Fruit fly (Drosophila melanogaster) whole organism, embryonic: Measurements from ENCODE around the gene CG6709.
A peak's percentile ranks its signal among the peaks of the same experiment; 100 is the strongest.

Source experiments
- Blimp-1 ChIP-seq: fragments of 200-800 bp; sonication (Bioruptor generic); optimal IDR thresholded peaks from 3 replicates; lab custom pipeline; 2018; ENCODE audit warnings: missing biosample characterization, missing genetic modification characterization, mild to moderate bottlenecking, moderate library complexity, missing genetic modification reagents
- CG10979 ChIP-seq: fragments of 200-800 bp; sonication (Bioruptor generic); optimal IDR thresholded peaks from 2 replicates; lab custom pipeline; 2018; ENCODE audit warnings: missing biosample characterization, mild to moderate bottlenecking, missing genetic modification characterization, moderate library complexity
- CG11085 ChIP-seq: fragments of 200-800 bp; sonication (Bioruptor generic); IDR thresholded peaks from 2 replicates; pipeline ENCODE4 v1.3.6; 2022; ENCODE audit warnings: missing biosample characterization, missing genetic modification characterization
- CG16779 ChIP-seq: fragments of 200-800 bp; sonication (Bioruptor generic); IDR thresholded peaks from 2 replicates; pipeline ENCODE4 v1.3.6; 2022; ENCODE audit warnings: missing biosample characterization, missing genetic modification characterization
- CG16863 ChIP-seq: fragments of 200-800 bp; sonication (Bioruptor generic); optimal IDR thresholded peaks from 3 replicates; lab custom pipeline; 2016; ENCODE audit warnings: missing biosample characterization, missing genetic modification characterization
- CG17385 ChIP-seq: fragments of 200-800 bp; sonication (Bioruptor generic); optimal IDR thresholded peaks from 3 replicates; lab custom pipeline; 2018; ENCODE audit warnings: missing biosample characterization, mild to moderate bottlenecking, missing genetic modification characterization
- CG2116 ChIP-seq: fragments of 200-800 bp; sonication (Bioruptor generic); optimal IDR thresholded peaks from 3 replicates; lab custom pipeline; 2018; ENCODE audit warnings: missing biosample characterization, mild to moderate bottlenecking, missing genetic modification characterization
- CG2712 ChIP-seq: fragments of 200-800 bp; optimal IDR thresholded peaks from 3 replicates; lab custom pipeline; 2019; ENCODE audit warnings: missing biosample characterization, mild to moderate bottlenecking, missing genetic modification characterization, moderate library complexity
- CG33557 ChIP-seq: fragments of 200-800 bp; sonication (Bioruptor generic); optimal IDR thresholded peaks from 2 replicates; lab custom pipeline; 2019; ENCODE audit warnings: missing biosample characterization, mild to moderate bottlenecking, missing genetic modification characterization, moderate library complexity
- CG34422 ChIP-seq: fragments of 200-800 bp; sonication (Bioruptor generic); IDR thresholded peaks from 3 replicates; pipeline ENCODE4 v1.3.6; 2022; ENCODE audit warnings: missing biosample characterization, missing genetic modification characterization
- CG7786 ChIP-seq: fragments of 200-800 bp; sonication (Bioruptor generic); optimal IDR thresholded peaks from 2 replicates; lab custom pipeline; 2016; ENCODE audit warnings: missing biosample characterization, missing genetic modification characterization
- CG8478 ChIP-seq: fragments of >200 bp; optimal IDR thresholded peaks from 2 replicates; lab custom pipeline; 2018
- CHES-1-like ChIP-seq: fragments of 200-800 bp; sonication (Bioruptor generic); optimal IDR thresholded peaks from 2 replicates; lab custom pipeline; 2016; ENCODE audit warnings: missing biosample characterization, missing genetic modification characterization
- CTCF ChIP-seq: fragments of 200-800 bp; sonication (Bioruptor generic); optimal IDR thresholded peaks from 2 replicates; lab custom pipeline; 2017; ENCODE audit warnings: missing biosample characterization, mild to moderate bottlenecking, missing genetic modification characterization, moderate library complexity
- Doc3 ChIP-seq: fragments of 200-800 bp; sonication (Bioruptor generic); IDR thresholded peaks from 3 replicates; pipeline ENCODE4 v1.3.6; 2022; ENCODE audit warnings: missing biosample characterization, missing genetic modification characterization; ENCODE audit not compliant: partially characterized antibody
- Dp ChIP-seq: fragments of 200-800 bp; sonication (Bioruptor generic); optimal IDR thresholded peaks from 2 replicates; lab custom pipeline; 2018; ENCODE audit warnings: missing biosample characterization, mild to moderate bottlenecking, missing genetic modification characterization, moderate library complexity
- Dref ChIP-seq: fragments of 200-800 bp; sonication (Bioruptor generic); IDR thresholded peaks from 2 replicates; pipeline ENCODE4 v1.3.6; 2022; ENCODE audit warnings: missing biosample characterization, missing genetic modification characterization
- Elba2 ChIP-seq: fragments of 200-800 bp; sonication (Bioruptor generic); optimal IDR thresholded peaks from 3 replicates; lab custom pipeline; 2016; ENCODE audit warnings: missing biosample characterization, missing genetic modification characterization
- Gug ChIP-seq: fragments of 200-800 bp; sonication (Bioruptor generic); IDR thresholded peaks from 4 replicates; pipeline ENCODE4 v1.3.6; 2022; ENCODE audit warnings: missing biosample characterization, missing genetic modification characterization
- Hr78 ChIP-seq, 2 experiments: fragments of 200-800 bp in 1 of 2; fragments of >200 bp in 1 of 2; sonication (Bioruptor generic) in 1 of 2; optimal IDR thresholded peaks; 2 replicates each; lab custom pipeline; 2017 to 2019; ENCODE audit warnings: missing biosample characterization in 2 of 2, missing genetic modification characterization in 2 of 2, mild to moderate bottlenecking in 1 of 2, moderate library complexity in 1 of 2
- Mes4 ChIP-seq: fragments of 200-800 bp; sonication (Bioruptor generic); optimal IDR thresholded peaks from 2 replicates; lab custom pipeline; 2016; ENCODE audit warnings: missing biosample characterization, missing genetic modification characterization
- Opbp ChIP-seq: fragments of 200-800 bp; sonication (Bioruptor generic); IDR thresholded peaks from 3 replicates; pipeline ENCODE4 v1.3.6; 2022; ENCODE audit warnings: missing biosample characterization, missing genetic modification characterization; ENCODE audit not compliant: partially characterized antibody
- Pdp1 ChIP-seq, 2 experiments: fragments of 200-800 bp; sonication (Bioruptor generic); optimal IDR thresholded peaks; 3 replicates each; lab custom pipeline; 2016; ENCODE audit warnings: missing biosample characterization in 2 of 2, missing genetic modification characterization in 2 of 2, mild to moderate bottlenecking in 1 of 2, moderate library complexity in 1 of 2
- Poxn ChIP-seq: fragments of 200-800 bp; sonication (Bioruptor generic); IDR thresholded peaks from 2 replicates; pipeline ENCODE4 v1.3.6; 2022; ENCODE audit warnings: missing biosample characterization, missing genetic modification characterization
- Rfx ChIP-seq: fragments of 200-800 bp; sonication (Bioruptor generic); IDR thresholded peaks from 2 replicates; pipeline ENCODE4 v1.3.6; 2022; ENCODE audit warnings: missing biosample characterization, missing genetic modification characterization
- Sox102F ChIP-seq: fragments of 200-800 bp; sonication (Bioruptor generic); optimal IDR thresholded peaks from 2 replicates; lab custom pipeline; 2018; ENCODE audit warnings: missing biosample characterization, mild to moderate bottlenecking, missing genetic modification characterization, moderate library complexity
- Xbp1 ChIP-seq: fragments of 200-800 bp; sonication (Bioruptor generic); optimal IDR thresholded peaks from 3 replicates; lab custom pipeline; 2016; ENCODE audit warnings: missing biosample characterization, mild to moderate bottlenecking, missing genetic modification characterization
- Xrp1 ChIP-seq: fragments of 200-800 bp; sonication (Bioruptor generic); IDR thresholded peaks from 2 replicates; pipeline ENCODE4 v1.3.6; 2022; ENCODE audit warnings: missing biosample characterization, missing genetic modification characterization
- aop ChIP-seq: fragments of 200-800 bp; sonication (Bioruptor generic); IDR thresholded peaks from 2 replicates; pipeline ENCODE4 v1.3.6; 2022; ENCODE audit warnings: missing biosample characterization, missing genetic modification characterization
- bsh ChIP-seq, 2 experiments: fragments of 200-800 bp; sonication (Bioruptor generic); optimal IDR thresholded peaks; 2 replicates each; lab custom pipeline; 2017 to 2018; ENCODE audit warnings: mild to moderate bottlenecking in 2 of 2, missing biosample characterization in 2 of 2, missing genetic modification characterization in 2 of 2, moderate library complexity in 1 of 2
- corto ChIP-seq: fragments of 200-800 bp; sonication (Bioruptor generic); optimal IDR thresholded peaks from 2 replicates; lab custom pipeline; 2016; ENCODE audit warnings: missing biosample characterization, mild to moderate bottlenecking, missing genetic modification characterization, moderate library complexity
- cwo ChIP-seq: fragments of 200-800 bp; sonication (Bioruptor generic); optimal IDR thresholded peaks from 3 replicates; lab custom pipeline; 2017; ENCODE audit warnings: missing biosample characterization, missing genetic modification characterization, mild to moderate bottlenecking, moderate library complexity, missing genetic modification reagents
- dysf ChIP-seq: fragments of 200-800 bp; sonication (Bioruptor generic); IDR thresholded peaks from 3 replicates; pipeline ENCODE4 v1.3.6; 2022; ENCODE audit warnings: missing biosample characterization, missing genetic modification characterization
- eve ChIP-seq, 2 experiments: fragments of >200 bp; optimal IDR thresholded peaks; 2 replicates each; lab custom pipeline; 2017; ENCODE audit warnings: missing biosample characterization in 2 of 2, missing genetic modification characterization in 2 of 2
- fd102C ChIP-seq: fragments of 200-800 bp; sonication (Bioruptor generic); optimal IDR thresholded peaks from 2 replicates; lab custom pipeline; 2018; ENCODE audit warnings: missing biosample characterization, mild to moderate bottlenecking, missing genetic modification characterization, moderate library complexity
- kni ChIP-seq: fragments of 200-800 bp; sonication (Bioruptor generic); optimal IDR thresholded peaks from 3 replicates; lab custom pipeline; 2017; ENCODE audit warnings: mild to moderate bottlenecking, missing biosample characterization, missing genetic modification reagents, missing genetic modification characterization
- knrl ChIP-seq: fragments of 200-800 bp; sonication (Bioruptor generic); IDR thresholded peaks from 3 replicates; pipeline ENCODE4 v1.3.6; 2022; ENCODE audit warnings: missing biosample characterization, missing genetic modification characterization; ENCODE audit not compliant: partially characterized antibody
- lab ChIP-seq: fragments of 200-800 bp; sonication (Bioruptor generic); optimal IDR thresholded peaks from 3 replicates; lab custom pipeline; 2017; ENCODE audit warnings: missing biosample characterization, missing genetic modification characterization, mild to moderate bottlenecking, moderate library complexity, missing genetic modification reagents
- lmd ChIP-seq: fragments of 200-800 bp; sonication (Bioruptor generic); IDR thresholded peaks from 2 replicates; pipeline ENCODE4 v1.3.6; 2022; ENCODE audit warnings: missing biosample characterization, missing genetic modification characterization
- luna ChIP-seq: fragments of 200-800 bp; sonication (Bioruptor generic); optimal IDR thresholded peaks from 2 replicates; lab custom pipeline; 2016; ENCODE audit warnings: missing biosample characterization, missing genetic modification characterization
- nmo ChIP-seq: fragments of 200-800 bp; sonication (Bioruptor generic); optimal IDR thresholded peaks from 2 replicates; lab custom pipeline; 2018; ENCODE audit warnings: missing biosample characterization, mild to moderate bottlenecking, missing genetic modification characterization, moderate library complexity
- psq ChIP-seq: fragments of 200-800 bp; sonication (Bioruptor generic); optimal IDR thresholded peaks from 2 replicates; lab custom pipeline; 2017; ENCODE audit warnings: missing biosample characterization, missing genetic modification characterization
- rib ChIP-seq: fragments of 200-800 bp; sonication (Bioruptor generic); IDR thresholded peaks from 2 replicates; pipeline ENCODE4 v1.3.6; 2022; ENCODE audit warnings: missing biosample characterization, missing genetic modification characterization
- sc ChIP-seq, 3 experiments: fragments of >200 bp in 2 of 3; fragments of 200-800 bp in 1 of 3; sonication (Bioruptor generic) in 1 of 3; optimal IDR thresholded peaks; 2 replicates in 2 of 3; 3 replicates in 1 of 3; lab custom pipeline; 2017; ENCODE audit warnings: mild to moderate bottlenecking in 1 of 3, missing biosample characterization in 1 of 3, missing genetic modification characterization in 1 of 3, missing genetic modification reagents in 1 of 3
- schlank ChIP-seq: fragments of 200-800 bp; sonication (Bioruptor generic); optimal IDR thresholded peaks from 2 replicates; lab custom pipeline; 2018; ENCODE audit warnings: missing biosample characterization, mild to moderate bottlenecking, missing genetic modification characterization
- sens ChIP-seq: fragments of 200-800 bp; sonication (Bioruptor generic); peaks from one replicate; lab custom pipeline; 2016; ENCODE audit warnings: missing biosample characterization, missing genetic modification characterization
- sisA ChIP-seq: fragments of 200-800 bp; sonication (Bioruptor generic); IDR thresholded peaks from 2 replicates; pipeline ENCODE4 v1.3.6; 2022; ENCODE audit warnings: missing biosample characterization, missing genetic modification characterization
- tll ChIP-seq, 2 experiments: fragments of 200-800 bp in 1 of 2; fragments of >200 bp in 1 of 2; sonication (Bioruptor generic) in 1 of 2; optimal IDR thresholded peaks; 2 replicates each; lab custom pipeline; 2017 to 2019; ENCODE audit warnings: missing biosample characterization in 2 of 2, missing genetic modification characterization in 2 of 2, mild to moderate bottlenecking in 1 of 2, moderate library complexity in 1 of 2
- tup ChIP-seq: fragments of 200-800 bp; sonication (Bioruptor generic); optimal IDR thresholded peaks from 2 replicates; lab custom pipeline; 2016; ENCODE audit warnings: missing biosample characterization, mild to moderate bottlenecking, missing genetic modification characterization, moderate library complexity

Gene CG6709

dm6 chr3L:9897164-9897783 is 2.7 kb upstream of the CG6709 start (continued):
- no peak for TF ChIP-seq Rfx (GFP tag; lab: Robert Waterston, UW)
- no peak for TF ChIP-seq CG16779 (GFP tag; lab: Robert Waterston, UW)
- peak; percentile 3 for TF ChIP-seq cwo (GFP tag; lab: Kevin White, UChicago)
- no peak for TF ChIP-seq tup (GFP tag; lab: Kevin White, UChicago)
- no peak for TF ChIP-seq corto
- no peak for TF ChIP-seq CG2116 (GFP tag; lab: Kevin White, UChicago)
- TF ChIP-seq Sox102F (GFP tag; lab: Kevin White, UChicago) = peak; percentile 27
- 0 out of 3 replicates have a peak, but pooled peaks have one; percentile 7 for TF ChIP-seq dysf
- no peak for TF ChIP-seq CG7786 (GFP tag; lab: Kevin White, UChicago)
- no peak for TF ChIP-seq lmd (GFP tag; lab: Robert Waterston, UW)
- TF ChIP-seq sc (optimal IDR thresholded peaks at IDR 0.05; lab: Kevin White, UChicago) = no peak
- no peak for TF ChIP-seq sc (GFP tag; optimal IDR thresholded peaks at IDR 0.05; lab: Kevin White, UChicago)
- TF ChIP-seq CHES-1-like (GFP tag; lab: Kevin White, UChicago) = no peak
- no peak for TF ChIP-seq nmo (GFP tag; lab: Kevin White, UChicago)
- TF ChIP-seq aop (GFP tag; lab: Robert Waterston, UW) = no peak
- no peak for TF ChIP-seq fd102C (GFP tag; lab: Kevin White, UChicago)
- TF ChIP-seq Xbp1 (GFP tag; lab: Kevin White, UChicago) = peak; percentile 39
- TF ChIP-seq CG16863 = no peak
- TF ChIP-seq Doc3 (GFP tag; lab: Robert Waterston, UW) = no peak
- TF ChIP-seq bsh (GFP tag; optimal IDR thresholded peaks at IDR 0.05; lab: Kevin White, UChicago) = peak in 1 of 2 experiments; percentile 9
- TF ChIP-seq sisA = peak; percentile 23; the same call in 1 of the 2 replicates
- TF ChIP-seq tll (GFP tag; optimal IDR thresholded peaks at IDR 0.05; lab: Kevin White, UChicago) = no peak
- TF ChIP-seq kni = no peak
- TF ChIP-seq knrl (GFP tag; lab: Robert Waterston, UW) = no peak
- no peak for TF ChIP-seq Hr78 (GFP tag; optimal IDR thresholded peaks at IDR 0.05; lab: Kevin White, UChicago)
- TF ChIP-seq Pdp1 (GFP tag; optimal IDR thresholded peaks at IDR 0.05; lab: Kevin White, UChicago) = peak in 1 of 2 experiments; percentile 2
- TF ChIP-seq Poxn = no peak
- no peak for TF ChIP-seq Opbp
- TF ChIP-seq psq (GFP tag; lab: Kevin White, UChicago) = no peak
- TF ChIP-seq CG2712 (tag; lab: Kevin White, UChicago) = peak; percentile 4
- no peak for TF ChIP-seq eve (GFP tag; optimal IDR thresholded peaks at IDR 0.05; lab: Kevin White, UChicago)
- no peak for TF ChIP-seq CG8478 (lab: Kevin White, UChicago)
- TF ChIP-seq CG11085 (GFP tag; lab: Robert Waterston, UW) = no peak
- 0 out of 2 replicates have a peak, but pooled peaks have one; percentile 29 for TF ChIP-seq Xrp1 (GFP tag; lab: Robert Waterston, UW)
- peak; percentile 68 for TF ChIP-seq sens (GFP tag; lab: Kevin White, UChicago)
- peak; percentile 1 for TF ChIP-seq Mes4
- TF ChIP-seq Gug (GFP tag; lab: Robert Waterston, UW) = no peak
- no peak for TF ChIP-seq Blimp-1 (GFP tag; lab: Kevin White, UChicago)
- TF ChIP-seq Dp = no peak
- TF ChIP-seq schlank (tag; lab: Kevin White, UChicago) = no peak
- TF ChIP-seq rib = peak; percentile 72
- no peak for TF ChIP-seq CTCF (GFP tag; lab: Kevin White, UChicago)
- TF ChIP-seq lab (GFP tag; lab: Kevin White, UChicago) = peak; percentile 21
- no peak for TF ChIP-seq CG17385
- no peak for TF ChIP-seq Dref (GFP tag; lab: Robert Waterston, UW)
- no peak for TF ChIP-seq luna (GFP tag; lab: Kevin White, UChicago)
- 0 out of 3 replicates have a peak, but pooled peaks have one; percentile 8 for TF ChIP-seq CG34422 (GFP tag; lab: Robert Waterston, UW)
- TF ChIP-seq CG33557 (GFP tag; lab: Kevin White, UChicago) = no peak
- TF ChIP-seq CG10979 (tag; lab: Kevin White, UChicago) = no peak
- peak; percentile 18 for TF ChIP-seq Elba2 (GFP tag; lab: Kevin White, UChicago)
